Fruit fly (Drosophila melanogaster): Measurements from ENCODE around the gene to.

to gene

dm6 chr3R:25249145-25250141, 9.5 kb downstream of the to start, which contains the start of gene Nup358 (continued):
- TF ChIP-seq B-H1 (GFP tag; IDR thresholded peaks at IDR 0.05), result no peak
- no peak for TF ChIP-seq CG13424 (tag; optimal IDR thresholded peaks at IDR 0.05)
- TF ChIP-seq CG30431 (GFP tag; optimal IDR thresholded peaks at IDR 0.05), result no peak
- TF ChIP-seq Hr3 (GFP tag; optimal IDR thresholded peaks at IDR 0.05), result no peak
- TF ChIP-seq CG15601 (tag; optimal IDR thresholded peaks at IDR 0.05), result peak; percentile 37
- TF ChIP-seq CG17912 (GFP tag; optimal IDR thresholded peaks at IDR 0.05), result no peak
- TF ChIP-seq Trl (optimal IDR thresholded peaks at IDR 0.05), result no peak
- no peak for TF ChIP-seq Trl (GFP tag; optimal IDR thresholded peaks at IDR 0.05)
- TF ChIP-seq CG2712 (tag; optimal IDR thresholded peaks at IDR 0.05), result peak; percentile 48
- TF ChIP-seq CG32767 (GFP tag; IDR thresholded peaks at IDR 0.05), result no peak
- no peak for TF ChIP-seq Ravus (GFP tag; IDR thresholded peaks at IDR 0.05)
- TF ChIP-seq trem (tag; optimal IDR thresholded peaks at IDR 0.05), result peak; percentile 64
- TF ChIP-seq CG17186 (GFP tag; optimal IDR thresholded peaks at IDR 0.05), result peak; percentile 58
- TF ChIP-seq CG3847 (GFP tag; IDR thresholded peaks at IDR 0.05), result no peak
- peak; percentile 96 for TF ChIP-seq Dll (GFP tag; IDR thresholded peaks at IDR 0.05; ENCODE audit: partially characterized antibody)
- TF ChIP-seq CG6854 (GFP tag; optimal IDR thresholded peaks at IDR 0.05), result no peak
- peak; percentile 62 for TF ChIP-seq CG1603 (tag; optimal IDR thresholded peaks at IDR 0.05)
- no peak for TF ChIP-seq CG16779 (GFP tag; IDR thresholded peaks at IDR 0.05)
- TF ChIP-seq CG3407 (GFP tag; optimal IDR thresholded peaks at IDR 0.05), result no peak
- no peak for TF ChIP-seq fd102C (GFP tag; optimal IDR thresholded peaks at IDR 0.05)
- no peak for TF ChIP-seq Max (GFP tag; optimal IDR thresholded peaks at IDR 0.05)
- no peak for TF ChIP-seq disco-r (GFP tag; optimal IDR thresholded peaks at IDR 0.05)
- no peak for TF ChIP-seq h (optimal IDR thresholded peaks at IDR 0.05)
- no peak for TF ChIP-seq gt (GFP tag; IDR thresholded peaks at IDR 0.05)
- TF ChIP-seq org-1 (GFP tag; optimal IDR thresholded peaks at IDR 0.05), result no peak
- TF ChIP-seq Atf-2 (GFP tag; optimal IDR thresholded peaks at IDR 0.05), result no peak
- TF ChIP-seq CG4282 (GFP tag; optimal IDR thresholded peaks at IDR 0.05), result no peak
- peak; percentile 95 for TF ChIP-seq rib (GFP tag; IDR thresholded peaks at IDR 0.05)
- peak; percentile 98 for TF ChIP-seq knrl (GFP tag; IDR thresholded peaks at IDR 0.05; ENCODE audit: partially characterized antibody)
- no peak for TF ChIP-seq HLH3B (GFP tag; IDR thresholded peaks at IDR 0.05)
- TF ChIP-seq cas (GFP tag; IDR thresholded peaks at IDR 0.05), result no peak
- TF ChIP-seq az2 (GFP tag; optimal IDR thresholded peaks at IDR 0.05), result no peak
- TF ChIP-seq Nf-YC (tag; optimal IDR thresholded peaks at IDR 0.05), result peak; percentile 11
- TF ChIP-seq CG4360 (GFP tag; IDR thresholded peaks at IDR 0.05), result no peak
- TF ChIP-seq bab2 (GFP tag; optimal IDR thresholded peaks at IDR 0.05), result no peak
- TF ChIP-seq maf-S (GFP tag; optimal IDR thresholded peaks at IDR 0.05), result no peak
- no peak for TF ChIP-seq so (GFP tag; IDR thresholded peaks at IDR 0.05)
- TF ChIP-seq da (GFP tag; optimal IDR thresholded peaks at IDR 0.05), result no peak
- TF ChIP-seq phol (tag; optimal IDR thresholded peaks at IDR 0.05), result peak; percentile 73
- no peak for TF ChIP-seq CrebB (tag; optimal IDR thresholded peaks at IDR 0.05)
- no peak for TF ChIP-seq onecut (GFP tag; IDR thresholded peaks at IDR 0.05)
- no peak for TF ChIP-seq CG10654 (GFP tag; optimal IDR thresholded peaks at IDR 0.05)
- no peak for TF ChIP-seq CG9215 (GFP tag; IDR thresholded peaks at IDR 0.05)
- TF ChIP-seq D19B (GFP tag; optimal IDR thresholded peaks at IDR 0.05), result no peak
- peak; percentile 9 for TF ChIP-seq Myb (GFP tag; optimal IDR thresholded peaks at IDR 0.05)
- peak; percentile 98 for TF ChIP-seq zen2 (GFP tag; IDR thresholded peaks at IDR 0.05; ENCODE audit: partially characterized antibody)
- no peak for TF ChIP-seq bowl (GFP tag; IDR thresholded peaks at IDR 0.05)
- no peak for TF ChIP-seq Atf3 (GFP tag; optimal IDR thresholded peaks at IDR 0.05)
- peak; percentile 14 for TF ChIP-seq CG10543 (GFP tag; optimal IDR thresholded peaks at IDR 0.05)
- no peak for TF ChIP-seq D (optimal IDR thresholded peaks at IDR 0.05)
- TF ChIP-seq D (GFP tag; optimal IDR thresholded peaks at IDR 0.05), result no peak

Measured in whole organism, embryonic.